Fruit fly (Drosophila melanogaster) whole organism, embryonic: ENCODE measurements around the gene Muc68D.

Experiments
- CG10147 ChIP-seq: fragments of 200-800 bp; sonication (Bioruptor generic); optimal IDR thresholded peaks from 2 replicates; lab custom pipeline; 2019; ENCODE audit warnings: missing biosample characterization, mild to moderate bottlenecking, missing genetic modification characterization, moderate library complexity
- CG11247 ChIP-seq: fragments of 200-800 bp; sonication (Bioruptor generic); IDR thresholded peaks from 2 replicates; pipeline ENCODE4 v1.3.6; 2022; ENCODE audit warnings: missing biosample characterization, missing genetic modification characterization
- CG11695 ChIP-seq: fragments of 200-800 bp; sonication (Bioruptor generic); IDR thresholded peaks from 3 replicates; pipeline ENCODE4 v1.3.6; 2022; ENCODE audit warnings: missing biosample characterization, missing genetic modification characterization
- CG13775 ChIP-seq: fragments of 200-800 bp; sonication (Bioruptor generic); optimal IDR thresholded peaks from 3 replicates; lab custom pipeline; 2017; ENCODE audit warnings: missing biosample characterization, mild to moderate bottlenecking, missing genetic modification characterization
- CG14710 ChIP-seq: fragments of 200-800 bp; sonication (Bioruptor generic); optimal IDR thresholded peaks from 3 replicates; lab custom pipeline; 2019; ENCODE audit warnings: missing biosample characterization, mild to moderate bottlenecking, missing genetic modification characterization, moderate library complexity
- CG15514 ChIP-seq: fragments of 200-800 bp; sonication (Bioruptor generic); optimal IDR thresholded peaks from 3 replicates; lab custom pipeline; 2017; ENCODE audit warnings: missing biosample characterization, missing genetic modification characterization, mild to moderate bottlenecking, moderate library complexity, missing genetic modification reagents
- CG17328 ChIP-seq: fragments of 200-800 bp; sonication (Bioruptor generic); IDR thresholded peaks from 2 replicates; pipeline ENCODE4 v1.3.6; 2022; ENCODE audit warnings: missing biosample characterization, missing genetic modification characterization
- CG1792 ChIP-seq: fragments of 200-800 bp; sonication (Bioruptor generic); optimal IDR thresholded peaks from 2 replicates; lab custom pipeline; 2016; ENCODE audit warnings: missing biosample characterization, missing genetic modification characterization
- CG2116 ChIP-seq: fragments of 200-800 bp; sonication (Bioruptor generic); optimal IDR thresholded peaks from 3 replicates; lab custom pipeline; 2018; ENCODE audit warnings: missing biosample characterization, mild to moderate bottlenecking, missing genetic modification characterization
- CG34224 ChIP-seq: fragments of 200-800 bp; sonication (Bioruptor generic); IDR thresholded peaks from 3 replicates; pipeline ENCODE4 v1.3.6; 2022; ENCODE audit warnings: missing biosample characterization, missing genetic modification characterization; ENCODE audit not compliant: partially characterized antibody
- CG3847 ChIP-seq: fragments of 200-800 bp; sonication (Bioruptor generic); IDR thresholded peaks from 2 replicates; pipeline ENCODE4 v1.3.6; 2022; ENCODE audit warnings: missing biosample characterization, missing genetic modification characterization
- CG4617 ChIP-seq: fragments of 200-800 bp; sonication (Bioruptor generic); optimal IDR thresholded peaks from 3 replicates; lab custom pipeline; 2016; ENCODE audit warnings: missing biosample characterization, missing genetic modification characterization, borderline replicate concordance
- CG6791 ChIP-seq: fragments of 200-800 bp; sonication (Bioruptor generic); IDR thresholded peaks from 3 replicates; pipeline ENCODE4 v1.3.6; 2022; ENCODE audit warnings: missing biosample characterization, missing genetic modification characterization; ENCODE audit not compliant: partially characterized antibody
- CG6813 ChIP-seq: fragments of 200-800 bp; sonication (Bioruptor generic); optimal IDR thresholded peaks from 2 replicates; lab custom pipeline; 2017; ENCODE audit warnings: missing biosample characterization, missing genetic modification characterization, mild to moderate bottlenecking, moderate library complexity, missing genetic modification reagents
- CG7928 ChIP-seq: fragments of 200-800 bp; sonication (Bioruptor generic); optimal IDR thresholded peaks from 2 replicates; lab custom pipeline; 2017; ENCODE audit warnings: missing biosample characterization, mild to moderate bottlenecking, missing genetic modification characterization
- CG7963 ChIP-seq: fragments of 200-800 bp; sonication (Bioruptor generic); IDR thresholded peaks from 3 replicates; pipeline ENCODE4 v1.3.6; 2022; ENCODE audit warnings: missing biosample characterization, missing genetic modification characterization; ENCODE audit not compliant: partially characterized antibody
- CG7987 ChIP-seq: fragments of 200-800 bp; sonication (Bioruptor generic); optimal IDR thresholded peaks from 2 replicates; lab custom pipeline; 2018; ENCODE audit warnings: missing biosample characterization, mild to moderate bottlenecking, missing genetic modification characterization, moderate library complexity
- CG8388 ChIP-seq: fragments of 200-800 bp; sonication (Bioruptor generic); optimal IDR thresholded peaks from 2 replicates; lab custom pipeline; 2019; ENCODE audit warnings: missing biosample characterization, mild to moderate bottlenecking, missing genetic modification characterization, moderate library complexity
- CG9797 ChIP-seq: fragments of 200-800 bp; sonication (Bioruptor generic); optimal IDR thresholded peaks from 3 replicates; lab custom pipeline; 2018; ENCODE audit warnings: missing biosample characterization, mild to moderate bottlenecking, missing genetic modification characterization
- CG9817 ChIP-seq: fragments of 200-800 bp; sonication (Bioruptor generic); optimal IDR thresholded peaks from 2 replicates; lab custom pipeline; 2018; ENCODE audit warnings: missing biosample characterization, mild to moderate bottlenecking, missing genetic modification characterization, moderate library complexity
- Dbx ChIP-seq: fragments of 200-800 bp; sonication (Bioruptor generic); IDR thresholded peaks from 3 replicates; pipeline ENCODE4 v1.3.6; 2022; ENCODE audit warnings: missing biosample characterization, missing genetic modification characterization
- HLH54F ChIP-seq: fragments of 200-800 bp; sonication (Bioruptor generic); optimal IDR thresholded peaks from 3 replicates; lab custom pipeline; 2016; ENCODE audit warnings: missing biosample characterization, missing genetic modification characterization
- HmgD ChIP-seq: fragments of 200-800 bp; sonication (Bioruptor generic); optimal IDR thresholded peaks from 3 replicates; lab custom pipeline; 2016; ENCODE audit warnings: missing biosample characterization, missing genetic modification characterization
- Mad ChIP-seq: fragments of 200-800 bp; sonication (Bioruptor generic); optimal IDR thresholded peaks from 2 replicates; lab custom pipeline; 2016; ENCODE audit warnings: missing biosample characterization, missing genetic modification characterization
- Med ChIP-seq: fragments of 200-800 bp; sonication (Bioruptor generic); peaks from one replicate; lab custom pipeline; 2016; ENCODE audit warnings: missing biosample characterization, missing genetic modification characterization, mild to moderate bottlenecking, inconsistent platforms, moderate library complexity
- Ravus ChIP-seq: fragments of 200-800 bp; sonication (Bioruptor generic); IDR thresholded peaks from 2 replicates; pipeline ENCODE4 v1.3.6; 2022; ENCODE audit warnings: missing biosample characterization, missing genetic modification characterization
- Sin3A ChIP-seq: fragments of >200 bp; optimal IDR thresholded peaks from 2 replicates; lab custom pipeline; 2018
- YL-1 ChIP-seq: fragments of 200-800 bp; sonication (Bioruptor generic); optimal IDR thresholded peaks from 3 replicates; lab custom pipeline; 2017; ENCODE audit warnings: missing biosample characterization, mild to moderate bottlenecking, missing genetic modification characterization
- ato ChIP-seq: fragments of 200-800 bp; sonication (Bioruptor generic); IDR thresholded peaks from 2 replicates; pipeline ENCODE4 v1.3.6; 2022; ENCODE audit warnings: missing biosample characterization, missing genetic modification characterization; ENCODE audit not compliant: partially characterized antibody
- btn ChIP-seq: fragments of 200-800 bp; sonication (Bioruptor generic); optimal IDR thresholded peaks from 2 replicates; lab custom pipeline; 2016; ENCODE audit warnings: missing biosample characterization, missing genetic modification characterization
- cg ChIP-seq: fragments of 200-800 bp; sonication (Bioruptor generic); optimal IDR thresholded peaks from 3 replicates; lab custom pipeline; 2019; ENCODE audit warnings: missing biosample characterization, mild to moderate bottlenecking, missing genetic modification characterization, moderate library complexity
- eve ChIP-seq, 2 experiments: fragments of >200 bp; optimal IDR thresholded peaks; 2 replicates each; lab custom pipeline; 2017; ENCODE audit warnings: missing biosample characterization in 2 of 2, missing genetic modification characterization in 2 of 2
- ftz-f1 ChIP-seq: fragments of 200-800 bp; sonication (Bioruptor generic); optimal IDR thresholded peaks from 2 replicates; lab custom pipeline; 2016; ENCODE audit warnings: missing biosample characterization, missing genetic modification characterization
- gcm2 ChIP-seq: fragments of 200-800 bp; sonication (Bioruptor generic); optimal IDR thresholded peaks from 2 replicates; lab custom pipeline; 2016; ENCODE audit warnings: missing biosample characterization, missing genetic modification characterization
- gro ChIP-seq: fragments of 200-800 bp; sonication (Bioruptor generic); optimal IDR thresholded peaks from 2 replicates; lab custom pipeline; 2016; ENCODE audit warnings: missing biosample characterization, missing genetic modification characterization
- hth ChIP-seq: fragments of >200 bp; optimal IDR thresholded peaks from 2 replicates; lab custom pipeline; 2017; ENCODE audit warnings: inconsistent platforms
- mld ChIP-seq: fragments of 200-800 bp; sonication (Bioruptor generic); IDR thresholded peaks from 3 replicates; pipeline ENCODE4 v1.3.6; 2022; ENCODE audit warnings: missing biosample characterization, missing genetic modification characterization; ENCODE audit not compliant: partially characterized antibody
- nerfin-2 ChIP-seq: fragments of 200-800 bp; sonication (Bioruptor generic); IDR thresholded peaks from 2 replicates; pipeline ENCODE4 v1.3.6; 2022; ENCODE audit warnings: missing biosample characterization, missing genetic modification characterization; ENCODE audit not compliant: partially characterized antibody
- nmo ChIP-seq: fragments of 200-800 bp; sonication (Bioruptor generic); optimal IDR thresholded peaks from 2 replicates; lab custom pipeline; 2018; ENCODE audit warnings: missing biosample characterization, mild to moderate bottlenecking, missing genetic modification characterization, moderate library complexity
- onecut ChIP-seq: fragments of 200-800 bp; sonication (Bioruptor generic); IDR thresholded peaks from 2 replicates; pipeline ENCODE4 v1.3.6; 2022; ENCODE audit warnings: missing biosample characterization, missing genetic modification characterization
- p53 ChIP-seq: fragments of 200-800 bp; sonication (Bioruptor generic); optimal IDR thresholded peaks from 2 replicates; lab custom pipeline; 2016; ENCODE audit warnings: missing biosample characterization, missing genetic modification characterization
- pzg ChIP-seq: fragments of 200-800 bp; sonication (Bioruptor generic); optimal IDR thresholded peaks from 3 replicates; lab custom pipeline; 2018; ENCODE audit warnings: missing biosample characterization, mild to moderate bottlenecking, missing genetic modification characterization, moderate library complexity
- salm ChIP-seq: fragments of 200-800 bp; sonication (Bioruptor generic); optimal IDR thresholded peaks from 2 replicates; lab custom pipeline; 2018; ENCODE audit warnings: missing biosample characterization, mild to moderate bottlenecking, missing genetic modification characterization
- sens ChIP-seq: fragments of 200-800 bp; sonication (Bioruptor generic); peaks from one replicate; lab custom pipeline; 2016; ENCODE audit warnings: missing biosample characterization, missing genetic modification characterization
- shn ChIP-seq: fragments of 200-800 bp; sonication (Bioruptor generic); optimal IDR thresholded peaks from 3 replicates; lab custom pipeline; 2016; ENCODE audit warnings: missing biosample characterization, missing genetic modification characterization
- sim ChIP-seq: fragments of 200-800 bp; sonication (Bioruptor generic); IDR thresholded peaks from 2 replicates; pipeline ENCODE4 v1.3.6; 2022; ENCODE audit warnings: missing biosample characterization, missing genetic modification characterization
- sisA ChIP-seq: fragments of 200-800 bp; sonication (Bioruptor generic); IDR thresholded peaks from 2 replicates; pipeline ENCODE4 v1.3.6; 2022; ENCODE audit warnings: missing biosample characterization, missing genetic modification characterization
- slp2 ChIP-seq: fragments of 200-800 bp; sonication (Bioruptor generic); optimal IDR thresholded peaks from 2 replicates; lab custom pipeline; 2016; ENCODE audit warnings: missing biosample characterization, missing genetic modification characterization
- unpg ChIP-seq: fragments of 200-800 bp; sonication (Bioruptor generic); optimal IDR thresholded peaks from 3 replicates; lab custom pipeline; 2018; ENCODE audit warnings: missing biosample characterization, mild to moderate bottlenecking, missing genetic modification characterization, moderate library complexity
- vnd ChIP-seq: fragments of 200-800 bp; sonication (Bioruptor generic); IDR thresholded peaks from 3 replicates; pipeline ENCODE4 v1.3.6; 2022; ENCODE audit warnings: missing biosample characterization, missing genetic modification characterization; ENCODE audit not compliant: partially characterized antibody
- vvl ChIP-seq: fragments of 200-800 bp; sonication (Bioruptor generic); IDR thresholded peaks from 2 replicates; pipeline ENCODE4 v1.3.6; 2022; ENCODE audit warnings: missing biosample characterization, missing genetic modification characterization

The Muc68D gene

dm6 chr3L:11789773-11790172 is 17.8 kb upstream of the Muc68D start, which contains the start of gene Pi3K68D (continued):
- TF ChIP-seq CG7928 (GFP tag; lab: Kevin White, UChicago) (peak; percentile 6), nmo (GFP tag; lab: Kevin White, UChicago) (peak; percentile 68), CG6813 (GFP tag; lab: Kevin White, UChicago) (no peak), CG13775 (GFP tag; lab: Kevin White, UChicago) (no peak), vvl (GFP tag; lab: Robert Waterston, UW) (no peak), CG11247 (GFP tag; lab: Robert Waterston, UW) (0 out of 2 replicates have a peak, but pooled peaks have one; percentile 6), CG34224 (GFP tag; lab: Robert Waterston, UW) (peak; percentile 95), hth (lab: Kevin White, UChicago) (no peak), p53 (GFP tag; lab: Kevin White, UChicago) (peak; percentile 13), Ravus (no peak), eve (GFP tag; optimal IDR thresholded peaks at IDR 0.05; lab: Kevin White, UChicago) (no peak), CG9817 (tag; lab: Kevin White, UChicago) (no peak), CG1792 (GFP tag; lab: Kevin White, UChicago) (peak; percentile 8), sim (GFP tag; lab: Robert Waterston, UW) (no peak), unpg (GFP tag; lab: Kevin White, UChicago) (no peak), CG8388 (GFP tag; lab: Kevin White, UChicago) (peak; percentile 7), vnd (GFP tag; lab: Robert Waterston, UW) (peak; percentile 88), sens (GFP tag; lab: Kevin White, UChicago) (peak; percentile 70), Dbx (GFP tag; lab: Robert Waterston, UW) (no peak), CG7963 (GFP tag; lab: Robert Waterston, UW) (peak; percentile 86), HmgD (GFP tag; lab: Kevin White, UChicago) (peak; percentile 79), Med (GFP tag; lab: Kevin White, UChicago) (peak; percentile 90), sisA (GFP tag; lab: Robert Waterston, UW) (no peak), CG2116 (GFP tag; lab: Kevin White, UChicago) (peak; percentile 83), nerfin-2 (GFP tag; lab: Robert Waterston, UW) (peak; percentile 88), onecut (GFP tag; lab: Robert Waterston, UW) (peak; percentile 74), gro (GFP tag; lab: Kevin White, UChicago) (peak; percentile 69), HLH54F (peak; percentile 20), shn (GFP tag; lab: Kevin White, UChicago) (peak; percentile 6), btn (no peak), CG7987 (peak; percentile 15), CG15514 (GFP tag; lab: Kevin White, UChicago) (peak; percentile 84), CG4617 (GFP tag; lab: Kevin White, UChicago) (peak; percentile 92), CG6791 (peak; percentile 94), YL-1 (GFP tag; lab: Kevin White, UChicago) (peak; percentile 39), CG14710 (tag; lab: Kevin White, UChicago) (peak; percentile 63), CG17328 (GFP tag; lab: Robert Waterston, UW) (no peak), gcm2 (no peak), Sin3A (peak; percentile 12), CG9797 (GFP tag; lab: Kevin White, UChicago) (peak; percentile 60), mld (peak; percentile 76; the same call in 2 of the 3 replicates), CG11695 (GFP tag; lab: Robert Waterston, UW) (no peak), cg (GFP tag; lab: Kevin White, UChicago) (peak; percentile 88), ftz-f1 (GFP tag; lab: Kevin White, UChicago) (no peak), salm (no peak), ato (GFP tag; lab: Robert Waterston, UW) (peak; percentile 77), slp2 (peak; percentile 2), CG3847 (GFP tag; lab: Robert Waterston, UW) (peak; percentile 47; the same call in 1 of the 2 replicates), CG10147 (peak; percentile 1), pzg (GFP tag; lab: Kevin White, UChicago) (peak; percentile 96), Mad (GFP tag; lab: Kevin White, UChicago) (no peak)
